Worm (Caenorhabditis elegans): ENCODE results near the gene T10C6.7.

T10C6.7 gene

DNA sequence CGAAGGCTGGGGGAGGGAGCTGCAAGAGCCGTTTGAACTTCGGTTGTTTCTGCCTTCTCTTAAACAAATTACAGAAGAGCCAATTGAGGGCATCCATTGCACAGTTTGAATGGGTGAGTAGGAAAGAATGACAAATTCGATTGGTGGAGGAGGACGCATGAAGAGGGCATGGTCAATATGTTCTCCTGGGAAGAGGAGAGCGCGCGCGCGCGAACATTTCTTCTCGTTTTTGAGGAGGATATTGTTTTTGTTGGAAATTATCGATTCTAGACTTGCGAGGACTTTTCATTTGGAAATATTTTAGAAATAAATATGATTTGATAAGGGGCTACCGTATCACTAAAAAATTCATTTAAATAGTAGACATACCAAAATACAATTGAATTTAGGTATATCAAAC is at the start of gene T10C6.7:
T10C6.7 (minus strand) TSS at position 143 of the 400 bp plus-strand sequence.
- TF ChIP-seq F13C5.2 (tag; optimal IDR thresholded peaks at IDR 0.05) (no peak), tbx-37 (GFP tag; conservative IDR thresholded peaks at IDR 0.05) (no peak), pes-1 (GFP tag; IDR thresholded peaks at IDR 0.05) (no peak), flt-1 (GFP tag; IDR thresholded peaks at IDR 0.05) (no peak), tra-4 (tag; optimal IDR thresholded peaks at IDR 0.05) (no peak)

DNA sequence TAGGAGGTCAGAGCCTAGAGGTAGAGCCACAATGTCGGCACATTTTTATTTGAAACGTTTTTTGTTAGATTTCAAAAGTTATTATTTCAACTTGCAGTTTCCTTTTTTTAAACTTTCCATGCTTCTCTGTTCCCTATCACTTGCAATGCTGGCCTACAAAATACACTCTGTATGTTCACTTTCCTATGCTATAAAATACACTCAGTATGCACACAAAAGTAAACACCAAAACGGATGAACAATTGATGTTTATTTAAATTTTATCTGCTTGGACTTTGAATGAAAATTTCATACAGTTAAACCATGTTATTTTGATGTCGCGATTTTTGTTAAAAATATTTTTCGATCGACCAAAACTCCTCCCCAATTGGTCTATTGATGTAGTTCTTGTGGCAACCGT is 49.2 kb upstream of the T10C6.7 start:
- TF ChIP-seq ceh-13 (GFP tag; optimal IDR thresholded peaks at IDR 0.05), result no peak

DNA sequence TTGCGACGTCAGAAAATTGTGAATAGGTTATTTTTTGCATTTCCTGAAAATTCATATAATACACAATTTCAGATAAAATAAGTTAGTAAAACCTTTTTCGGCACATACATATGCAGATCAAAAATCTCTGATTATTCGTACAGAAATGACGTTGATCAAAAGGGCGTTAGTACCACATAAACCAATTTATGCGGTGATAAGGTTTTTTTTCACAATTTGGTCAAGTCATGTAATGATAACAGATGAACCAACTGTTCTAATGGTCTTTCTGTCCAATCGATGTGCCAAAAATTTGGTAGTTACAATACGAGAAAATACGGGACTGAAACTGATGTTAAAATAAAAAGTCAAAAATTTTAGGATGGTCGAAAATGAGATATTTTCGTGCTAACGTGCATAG is 48.5 kb upstream of the T10C6.7 start:
- no peak for TF ChIP-seq F13C5.2 (tag; optimal IDR thresholded peaks at IDR 0.05)
- no peak for TF ChIP-seq ets-7 (tag; optimal IDR thresholded peaks at IDR 0.05)
- no peak for TF ChIP-seq hmbx-1 (tag; optimal IDR thresholded peaks at IDR 0.05)
- TF ChIP-seq tra-4 (tag; optimal IDR thresholded peaks at IDR 0.05), result no peak
- no peak for TF ChIP-seq hmg-4 (GFP tag; optimal IDR thresholded peaks at IDR 0.05)
- TF ChIP-seq ama-1 (optimal IDR thresholded peaks at IDR 0.05), result no peak
- TF ChIP-seq scrt-1 (GFP tag; IDR thresholded peaks at IDR 0.05), result no peak
- no peak for TF ChIP-seq pes-1 (GFP tag; IDR thresholded peaks at IDR 0.05)
- no peak for TF ChIP-seq sea-1 (GFP tag; conservative IDR thresholded peaks at IDR 0.05)
- no peak for TF ChIP-seq aly-1 (tag; optimal IDR thresholded peaks at IDR 0.05)
- TF ChIP-seq hnd-1 (tag; optimal IDR thresholded peaks at IDR 0.05), result no peak
- TF ChIP-seq tbx-37 (GFP tag; conservative IDR thresholded peaks at IDR 0.05), result no peak
- TF ChIP-seq ceh-13 (GFP tag; optimal IDR thresholded peaks at IDR 0.05), result no peak
- no peak for TF ChIP-seq B0310.2 (tag; optimal IDR thresholded peaks at IDR 0.05)

DNA sequence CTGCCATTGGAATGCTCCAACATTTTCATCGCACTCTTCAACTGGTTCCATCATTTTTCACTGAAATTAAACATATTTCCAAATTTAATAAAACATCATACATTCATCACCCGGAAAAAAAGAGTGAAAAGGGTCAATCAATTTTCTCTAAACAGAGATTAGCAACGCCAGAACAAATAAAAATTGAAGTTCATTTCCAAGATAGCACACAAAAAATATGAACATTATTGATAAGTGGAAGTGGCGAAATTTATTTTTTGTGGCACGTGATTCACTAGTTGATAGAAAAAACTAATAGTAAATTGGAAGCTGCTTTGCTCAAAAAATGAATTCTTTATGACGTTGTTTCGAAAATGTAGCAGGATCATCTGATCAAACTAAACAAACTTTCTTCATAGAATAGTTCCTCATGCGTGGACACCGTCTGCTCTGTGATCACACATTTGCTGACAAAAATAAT is 43.8 kb upstream of the T10C6.7 start, which contains the start of the genes F14H3.12 and srj-29:
F14H3.12 (minus strand) TSS at position 74 of the 460 bp plus-strand sequence.
srj-29 (plus strand) TSS at position 410 of the 460 bp plus-strand sequence.
- TF ChIP-seq F13C5.2 (tag; optimal IDR thresholded peaks at IDR 0.05) (no peak), ets-7 (tag; optimal IDR thresholded peaks at IDR 0.05) (no peak), tbx-37 (GFP tag; conservative IDR thresholded peaks at IDR 0.05) (no peak), ama-1 (optimal IDR thresholded peaks at IDR 0.05) (no peak), ceh-36 (tag; optimal IDR thresholded peaks at IDR 0.05) (no peak), hnd-1 (tag; optimal IDR thresholded peaks at IDR 0.05) (no peak), pes-1 (GFP tag; IDR thresholded peaks at IDR 0.05) (no peak), aly-1 (tag; optimal IDR thresholded peaks at IDR 0.05) (no peak), scrt-1 (GFP tag; IDR thresholded peaks at IDR 0.05) (no peak), hmg-4 (GFP tag; optimal IDR thresholded peaks at IDR 0.05) (no peak), sea-1 (GFP tag; conservative IDR thresholded peaks at IDR 0.05) (no peak), hmbx-1 (tag; optimal IDR thresholded peaks at IDR 0.05) (no peak)

DNA sequence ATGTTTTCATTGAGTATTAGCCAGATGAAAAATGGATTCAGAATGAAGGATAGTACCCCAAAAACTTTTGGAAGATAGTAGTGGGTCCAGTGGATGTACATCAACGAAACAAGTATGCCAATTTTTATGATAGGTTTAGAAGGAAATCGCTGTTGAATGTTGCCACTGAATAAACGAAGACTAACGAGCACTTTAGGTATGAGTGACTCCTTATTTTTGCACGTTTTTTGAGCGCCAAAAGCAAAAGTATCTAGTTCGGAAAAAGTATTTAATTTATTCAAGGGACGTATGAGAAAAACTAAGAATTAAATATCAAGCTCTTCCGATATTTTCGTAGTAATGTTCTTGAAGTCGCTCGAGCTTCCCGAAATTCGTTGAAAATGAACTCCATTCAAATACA is 42.3 kb upstream of the T10C6.7 start, which contains the start of gene srj-10:
srj-10 (minus strand) TSS at position 101 of the 400 bp plus-strand sequence.
- TF ChIP-seq tbx-37 (GFP tag; conservative IDR thresholded peaks at IDR 0.05), result no peak

DNA sequence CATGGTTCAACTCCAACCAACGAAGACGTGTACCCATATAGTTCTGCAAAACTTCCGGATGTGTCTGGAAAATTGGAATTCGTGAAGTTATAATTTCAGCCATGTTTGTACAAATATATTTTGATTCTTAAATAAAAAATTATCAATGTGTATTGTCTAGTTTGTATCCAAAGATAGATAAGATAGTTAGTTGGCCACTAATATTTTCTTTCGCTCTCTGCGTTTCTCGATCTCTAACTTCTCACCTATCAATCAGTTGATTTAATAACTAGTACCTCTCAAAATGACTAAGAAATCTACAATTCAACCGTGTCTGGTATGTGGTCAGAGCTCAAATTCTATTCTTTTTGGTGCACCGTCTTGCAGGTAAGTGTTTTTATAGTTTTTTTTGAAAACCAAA is 39.7 kb upstream of the T10C6.7 start, which contains the start of gene nhr-176:
nhr-176 (plus strand) TSS at position 159 of the 400 bp plus-strand sequence.
- TF ChIP-seq flt-1 (GFP tag; IDR thresholded peaks at IDR 0.05), result no peak
- no peak for TF ChIP-seq hmg-4 (GFP tag; optimal IDR thresholded peaks at IDR 0.05)
- no peak for TF ChIP-seq hmbx-1 (tag; optimal IDR thresholded peaks at IDR 0.05)
- no peak for TF ChIP-seq aly-1 (tag; optimal IDR thresholded peaks at IDR 0.05)
- no peak for TF ChIP-seq ama-1 (optimal IDR thresholded peaks at IDR 0.05)
- TF ChIP-seq ets-7 (tag; optimal IDR thresholded peaks at IDR 0.05), result no peak
- no peak for TF ChIP-seq B0310.2 (tag; optimal IDR thresholded peaks at IDR 0.05)

DNA sequence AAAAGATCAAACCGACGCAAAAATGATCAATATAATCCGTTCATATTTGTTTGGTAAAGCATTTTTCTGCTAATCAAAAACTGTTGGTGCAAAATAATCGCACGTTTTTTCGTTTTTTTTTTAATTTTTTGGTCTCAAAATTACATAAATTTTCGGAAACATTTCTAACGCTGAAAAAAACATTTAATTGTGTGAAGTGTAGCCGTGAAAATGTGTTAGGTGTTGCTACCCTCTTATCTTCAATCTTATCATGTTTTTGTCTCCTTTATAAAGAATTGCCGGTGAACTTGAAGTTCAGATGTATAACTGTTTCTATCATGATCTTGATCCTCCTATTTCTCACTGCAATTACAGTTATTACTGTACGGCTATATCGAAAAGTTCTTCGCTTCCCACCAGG is 37.4 kb upstream of the T10C6.7 start, which contains the start of gene cyp-35D1:
cyp-35D1 (plus strand) TSS at position 301 of the 400 bp plus-strand sequence.
- TF ChIP-seq sea-1 (GFP tag; conservative IDR thresholded peaks at IDR 0.05) (no peak), ets-7 (tag; optimal IDR thresholded peaks at IDR 0.05) (no peak), scrt-1 (GFP tag; IDR thresholded peaks at IDR 0.05) (no peak), tbx-37 (GFP tag; conservative IDR thresholded peaks at IDR 0.05) (no peak)

DNA sequence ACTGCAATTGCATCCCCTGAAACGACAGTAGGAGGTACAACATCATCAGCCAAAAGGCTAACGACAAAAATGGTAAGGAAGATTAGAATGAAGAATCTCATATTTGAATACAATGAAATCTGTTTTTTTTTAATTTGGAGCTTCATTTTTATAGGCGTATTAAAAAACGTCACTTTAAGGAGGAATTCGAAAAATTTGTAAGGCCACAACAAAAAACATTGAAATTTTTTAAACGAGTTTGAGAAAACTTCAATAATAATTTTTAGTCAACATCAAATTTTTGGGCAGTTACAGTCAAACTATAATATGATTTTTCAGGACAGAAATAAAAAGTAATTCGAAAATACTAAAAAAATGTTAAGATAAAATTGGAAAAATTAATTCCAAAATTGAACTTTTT is 31.3 kb upstream of the T10C6.7 start, which contains the start of gene F14H3.14:
F14H3.14 (minus strand) TSS at position 101 of the 400 bp plus-strand sequence.
- TF ChIP-seq hmg-4 (GFP tag; optimal IDR thresholded peaks at IDR 0.05) (no peak), ceh-13 (GFP tag; optimal IDR thresholded peaks at IDR 0.05) (no peak), scrt-1 (GFP tag; IDR thresholded peaks at IDR 0.05) (no peak), F13C5.2 (tag; optimal IDR thresholded peaks at IDR 0.05) (no peak), hmbx-1 (tag; optimal IDR thresholded peaks at IDR 0.05) (no peak), tra-4 (tag; optimal IDR thresholded peaks at IDR 0.05) (no peak), tbx-11 (GFP tag; IDR thresholded peaks at IDR 0.05) (no peak)

DNA sequence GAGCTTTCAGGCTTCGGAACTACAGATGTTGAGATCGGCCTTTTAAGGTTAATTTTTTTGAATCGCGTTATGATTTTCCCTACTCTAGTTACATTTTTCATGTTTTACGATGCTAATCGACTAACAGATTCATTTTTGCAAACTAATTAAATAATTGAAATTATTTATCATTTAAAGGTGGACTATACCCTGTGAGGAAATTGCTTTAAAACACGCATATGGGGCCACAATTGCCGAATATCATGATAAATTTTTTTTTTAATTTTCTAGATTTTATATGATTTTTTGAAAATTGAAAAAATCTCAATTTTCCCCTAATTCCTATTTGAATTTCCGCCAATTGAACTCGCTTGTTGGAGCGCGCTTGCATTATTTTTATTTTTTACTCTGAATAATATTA is 30.5 kb upstream of the T10C6.7 start, which contains the start of gene fbxa-100:
fbxa-100 (minus strand) TSS at position 101 of the 400 bp plus-strand sequence.
- TF ChIP-seq hmbx-1 (tag; optimal IDR thresholded peaks at IDR 0.05), result no peak
